Fruit fly (Drosophila melanogaster): Measurements from ENCODE around the gene Gdap1.
A peak's percentile ranks its signal among the peaks of the same experiment; 100 is the strongest.

The Gdap1 gene

DNA sequence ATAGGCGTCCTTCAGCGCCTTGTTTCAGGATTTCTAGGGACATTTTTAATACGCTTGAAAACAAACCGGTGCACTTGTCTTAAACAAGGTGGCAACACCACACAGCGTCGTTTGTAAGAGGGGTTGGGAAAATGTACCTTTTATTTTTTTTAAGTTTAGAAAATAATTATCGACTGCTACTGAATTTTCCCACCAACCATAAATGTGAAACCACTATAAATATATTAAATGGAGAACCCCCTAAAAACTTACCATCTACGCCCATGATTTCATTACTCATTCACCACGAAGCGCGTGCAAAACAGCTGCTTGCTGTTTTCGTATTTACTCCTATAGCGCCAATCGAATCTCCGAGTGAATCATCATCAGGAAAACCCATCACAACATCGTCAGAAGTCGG, 2.4 kb upstream of the Gdap1 start, which contains the start of the genes Tcs5 and CHMP2B (continued):
- TF ChIP-seq Ssrp (tag; optimal IDR thresholded peaks at IDR 0.05) (peak; percentile 100), CG31388 (GFP tag; optimal IDR thresholded peaks at IDR 0.05) (peak; percentile 99), Elba2 (GFP tag; optimal IDR thresholded peaks at IDR 0.05) (peak; percentile 99), Dfd (GFP tag; optimal IDR thresholded peaks at IDR 0.05) (no peak), CG2712 (tag; optimal IDR thresholded peaks at IDR 0.05) (peak; percentile 98), CG12942 (GFP tag; optimal IDR thresholded peaks at IDR 0.05) (peak; percentile 100), CG17328 (GFP tag; IDR thresholded peaks at IDR 0.05) (peak; percentile 100), Drgx (GFP tag; IDR thresholded peaks at IDR 0.05) (peak; percentile 100), CG10959 (GFP tag; IDR thresholded peaks at IDR 0.05) (peak; percentile 100), Dll (GFP tag; IDR thresholded peaks at IDR 0.05; ENCODE audit: partially characterized antibody) (peak; percentile 52; the same call in 2 of the 4 replicates), CG10431 (GFP tag; optimal IDR thresholded peaks at IDR 0.05) (peak; percentile 98), zfh2 (GFP tag; optimal IDR thresholded peaks at IDR 0.05) (peak; percentile 100), Stat92E (GFP tag; optimal IDR thresholded peaks at IDR 0.05) (peak in 1 of 3 experiments; percentile 24), Ets97D (GFP tag; optimal IDR thresholded peaks at IDR 0.05) (peak; percentile 85), pfk (GFP tag; optimal IDR thresholded peaks at IDR 0.05) (peak; percentile 80), CG1529 (GFP tag; optimal IDR thresholded peaks at IDR 0.05) (peak; percentile 99), sima (GFP tag; optimal IDR thresholded peaks at IDR 0.05) (peak; percentile 99), lbe (GFP tag; optimal IDR thresholded peaks at IDR 0.05) (peak; percentile 96), CG9215 (GFP tag; IDR thresholded peaks at IDR 0.05) (peak; percentile 100), dysf (GFP tag; IDR thresholded peaks at IDR 0.05) (peak; percentile 100), Nf-YC (tag; optimal IDR thresholded peaks at IDR 0.05) (peak; percentile 86), CG16863 (GFP tag; optimal IDR thresholded peaks at IDR 0.05) (peak; percentile 99), CG7987 (GFP tag; optimal IDR thresholded peaks at IDR 0.05) (peak; percentile 99), org-1 (GFP tag; optimal IDR thresholded peaks at IDR 0.05) (peak; percentile 99), Mes4 (GFP tag; optimal IDR thresholded peaks at IDR 0.05) (peak; percentile 99), chinmo (GFP tag; IDR thresholded peaks at IDR 0.05; ENCODE audit: partially characterized antibody) (0 out of 4 replicates have a peak, but pooled peaks have one; percentile 52), fd3F (GFP tag; optimal IDR thresholded peaks at IDR 0.05) (peak; percentile 100), ara (GFP tag; IDR thresholded peaks at IDR 0.05) (peak; percentile 100), HHEX (GFP tag; optimal IDR thresholded peaks at IDR 0.05) (peak; percentile 100), fd96Cb (tag; optimal IDR thresholded peaks at IDR 0.05) (peak; percentile 100), H15 (GFP tag; IDR thresholded peaks at IDR 0.05) (peak; percentile 100), Awh (GFP tag; IDR thresholded peaks at IDR 0.05) (peak; percentile 100), lmd (GFP tag; IDR thresholded peaks at IDR 0.05) (peak; percentile 100), esg (GFP tag; conservative IDR thresholded peaks at IDR 0.05) (peak; percentile 100), ems (GFP tag; optimal IDR thresholded peaks at IDR 0.05) (peak; percentile 97), Poxn (GFP tag; IDR thresholded peaks at IDR 0.05) (peak; percentile 100), CG6765 (GFP tag; optimal IDR thresholded peaks at IDR 0.05) (peak; percentile 99), CG15601 (tag; optimal IDR thresholded peaks at IDR 0.05) (peak; percentile 99)

DNA sequence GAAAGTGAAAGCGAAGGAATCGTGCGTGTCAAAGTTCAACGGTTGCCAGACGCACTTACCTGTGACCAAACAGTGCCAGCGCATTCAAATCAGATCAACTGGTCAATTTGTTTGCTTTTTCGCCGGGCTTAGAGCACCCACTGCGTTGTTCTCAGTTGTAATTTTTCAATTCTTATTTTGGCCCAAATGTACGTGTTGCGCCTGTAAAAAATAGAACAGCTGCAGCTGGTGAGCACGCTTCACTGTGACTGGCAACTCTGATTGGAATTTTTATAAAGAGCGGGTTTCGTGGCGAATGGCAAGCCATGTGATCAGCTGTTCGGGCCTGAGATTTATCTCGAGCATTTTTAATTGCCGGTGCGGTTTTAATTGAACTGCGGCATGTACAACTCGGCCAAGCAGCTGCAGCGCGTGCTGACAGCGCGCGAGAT, 4.1 kb downstream of the Gdap1 start, which contains the start of the genes Fitm and AlaRS-m:
Fitm (minus strand) TSS at position 250 of the 431 bp plus-strand sequence.
AlaRS-m (plus strand) TSS at position 285 of the 431 bp plus-strand sequence.
- TF ChIP-seq HLH4C (GFP tag; IDR thresholded peaks at IDR 0.05; ENCODE audit: partially characterized antibody), result 0 out of 3 replicates have a peak, but pooled peaks have one; percentile 35
- peak; percentile 67 for TF ChIP-seq YL-1 (GFP tag; optimal IDR thresholded peaks at IDR 0.05)
- TF ChIP-seq ems (GFP tag; optimal IDR thresholded peaks at IDR 0.05), result no peak
- TF ChIP-seq Sry-β (GFP tag; optimal IDR thresholded peaks at IDR 0.05), result peak; percentile 42
- peak; percentile 68 for TF ChIP-seq MESR4 (GFP tag; optimal IDR thresholded peaks at IDR 0.05)
- TF ChIP-seq NC2α (GFP tag; optimal IDR thresholded peaks at IDR 0.05), result no peak
- TF ChIP-seq Vsx1 (GFP tag; optimal IDR thresholded peaks at IDR 0.05), result no peak
- TF ChIP-seq so (GFP tag; IDR thresholded peaks at IDR 0.05), result 0 out of 3 replicates have a peak, but pooled peaks have one; percentile 13
- TF ChIP-seq pita (GFP tag; optimal IDR thresholded peaks at IDR 0.05), result no peak
- TF ChIP-seq nom (GFP tag; optimal IDR thresholded peaks at IDR 0.05), result peak; percentile 17
- TF ChIP-seq bbx (GFP tag; IDR thresholded peaks at IDR 0.05; ENCODE audit: partially characterized antibody), result 0 out of 2 replicates have a peak, but pooled peaks have one; percentile 20
- TF ChIP-seq ci (GFP tag; IDR thresholded peaks at IDR 0.05), result 0 out of 3 replicates have a peak, but pooled peaks have one; percentile 14
- TF ChIP-seq CG16863 (GFP tag; optimal IDR thresholded peaks at IDR 0.05), result no peak
- TF ChIP-seq CG7372 (GFP tag; IDR thresholded peaks at IDR 0.05), result no peak
- TF ChIP-seq CG13287 (GFP tag; IDR thresholded peaks at IDR 0.05; ENCODE audit: partially characterized antibody), result peak; percentile 51; the same call in 1 of the 2 replicates

Measured in whole organism, embryonic.